Fruit fly (Drosophila melanogaster): ENCODE measurements around the gene Ggt-1.

The Ggt-1 gene

dm6 chrX:18533308-18533707, 21.0 kb upstream of the Ggt-1 start (continued):
- TF ChIP-seq CG9437 (GFP tag; optimal IDR thresholded peaks at IDR 0.05): peak; percentile 15
- no peak for TF ChIP-seq sens-2 (GFP tag; IDR thresholded peaks at IDR 0.05)
- no peak for TF ChIP-seq jing (GFP tag; optimal IDR thresholded peaks at IDR 0.05)
- TF ChIP-seq D (optimal IDR thresholded peaks at IDR 0.05): no peak
- no peak for TF ChIP-seq D (GFP tag; optimal IDR thresholded peaks at IDR 0.05)
- TF ChIP-seq CG9797 (GFP tag; optimal IDR thresholded peaks at IDR 0.05): no peak
- TF ChIP-seq CG31365 (tag; optimal IDR thresholded peaks at IDR 0.05): no peak
- no peak for TF ChIP-seq CG9876 (GFP tag; optimal IDR thresholded peaks at IDR 0.05)
- no peak for TF ChIP-seq HLHmδ (GFP tag; optimal IDR thresholded peaks at IDR 0.05)
- peak; percentile 30; the same call in 1 of the 2 replicates for TF ChIP-seq CG6689 (GFP tag; IDR thresholded peaks at IDR 0.05)
- no peak for TF ChIP-seq Gsc (GFP tag; IDR thresholded peaks at IDR 0.05)
- TF ChIP-seq B-H1 (GFP tag; IDR thresholded peaks at IDR 0.05): no peak
- no peak for TF ChIP-seq pfk (GFP tag; optimal IDR thresholded peaks at IDR 0.05)
- TF ChIP-seq CG15011 (GFP tag; optimal IDR thresholded peaks at IDR 0.05): no peak
- peak; percentile 31 for TF ChIP-seq CG17385 (GFP tag; optimal IDR thresholded peaks at IDR 0.05)
- TF ChIP-seq pum (GFP tag; optimal IDR thresholded peaks at IDR 0.05): no peak
- no peak for TF ChIP-seq H2.0 (GFP tag; IDR thresholded peaks at IDR 0.05)
- TF ChIP-seq phol (tag; optimal IDR thresholded peaks at IDR 0.05): peak; percentile 46
- no peak for TF ChIP-seq dimm (GFP tag; IDR thresholded peaks at IDR 0.05)
- peak; percentile 46 for TF ChIP-seq PHDP (tag; optimal IDR thresholded peaks at IDR 0.05)
- peak; percentile 33 for TF ChIP-seq fd96Cb (tag; optimal IDR thresholded peaks at IDR 0.05)
- no peak for TF ChIP-seq exex (tag; optimal IDR thresholded peaks at IDR 0.05)
- TF ChIP-seq CG12236 (GFP tag; optimal IDR thresholded peaks at IDR 0.05): no peak
- TF ChIP-seq CG10959 (GFP tag; IDR thresholded peaks at IDR 0.05): no peak
- TF ChIP-seq Bgb (GFP tag; IDR thresholded peaks at IDR 0.05; ENCODE audit: partially characterized antibody): no peak
- no peak for TF ChIP-seq fu2 (GFP tag; optimal IDR thresholded peaks at IDR 0.05)
- no peak for TF ChIP-seq CG5180 (GFP tag; optimal IDR thresholded peaks at IDR 0.05)
- TF ChIP-seq Elba2 (GFP tag; optimal IDR thresholded peaks at IDR 0.05): no peak
- TF ChIP-seq CG15073 (GFP tag; optimal IDR thresholded peaks at IDR 0.05): no peak
- no peak for TF ChIP-seq CG13624 (GFP tag; optimal IDR thresholded peaks at IDR 0.05)
- no peak for TF ChIP-seq Max (GFP tag; optimal IDR thresholded peaks at IDR 0.05)
- no peak for TF ChIP-seq bowl (GFP tag; IDR thresholded peaks at IDR 0.05)
- peak; percentile 8 for TF ChIP-seq twi (tag; optimal IDR thresholded peaks at IDR 0.05)
- no peak for TF ChIP-seq CG3163 (GFP tag; optimal IDR thresholded peaks at IDR 0.05)
- TF ChIP-seq emc (GFP tag; optimal IDR thresholded peaks at IDR 0.05): no peak
- TF ChIP-seq dan (GFP tag; IDR thresholded peaks at IDR 0.05): no peak
- peak; percentile 70 for TF ChIP-seq gem (tag; optimal IDR thresholded peaks at IDR 0.05)
- no peak for TF ChIP-seq CG13296 (GFP tag; optimal IDR thresholded peaks at IDR 0.05)
- no peak for TF ChIP-seq Camta (GFP tag; optimal IDR thresholded peaks at IDR 0.05)
- peak; percentile 5 for TF ChIP-seq CG9727 (GFP tag; optimal IDR thresholded peaks at IDR 0.05)
- peak; percentile 56 for TF ChIP-seq dmrt99B (tag; optimal IDR thresholded peaks at IDR 0.05)
- peak; percentile 17; the same call in 1 of the 3 replicates for TF ChIP-seq zfh1 (GFP tag; IDR thresholded peaks at IDR 0.05)
- no peak for TF ChIP-seq al (GFP tag; IDR thresholded peaks at IDR 0.05)
- peak; percentile 13; the same call in 1 of the 3 replicates for TF ChIP-seq CG7357 (GFP tag; IDR thresholded peaks at IDR 0.05)
- peak; percentile 34; the same call in 1 of the 3 replicates for TF ChIP-seq croc (GFP tag; conservative IDR thresholded peaks at IDR 0.05)
- peak; percentile 80 for TF ChIP-seq Med (GFP tag)
- TF ChIP-seq org-1 (GFP tag; optimal IDR thresholded peaks at IDR 0.05): no peak
- TF ChIP-seq CG4707 (GFP tag; optimal IDR thresholded peaks at IDR 0.05): peak; percentile 91
- no peak for TF ChIP-seq CG8290 (GFP tag; optimal IDR thresholded peaks at IDR 0.05)
- TF ChIP-seq CG8290 (tag; optimal IDR thresholded peaks at IDR 0.05): no peak
- no peak for TF ChIP-seq CG1603 (tag; optimal IDR thresholded peaks at IDR 0.05)
- TF ChIP-seq CG2199 (GFP tag; IDR thresholded peaks at IDR 0.05): no peak
- TF ChIP-seq CG7786 (GFP tag; optimal IDR thresholded peaks at IDR 0.05): no peak

Measured in whole organism, embryonic.